Fruit fly (Drosophila melanogaster) whole organism, pupa: ENCODE data around the gene CG7492.

Source experiments
- CG10348 ChIP-seq: fragments of 200-800 bp; sonication (Bioruptor generic); IDR thresholded peaks from 2 replicates; pipeline ENCODE4 v1.3.6; 2022; ENCODE audit warnings: missing biosample characterization, missing genetic modification characterization
- CG12605 ChIP-seq: fragments of 200-800 bp; sonication (Bioruptor generic); IDR thresholded peaks from 2 replicates; pipeline ENCODE4 v1.3.6; 2022; ENCODE audit warnings: missing biosample characterization, missing genetic modification characterization
- CG13204 ChIP-seq: fragments of 200-800 bp; sonication (Bioruptor generic); optimal IDR thresholded peaks from 2 replicates; lab custom pipeline; 2018; ENCODE audit warnings: missing biosample characterization, mild to moderate bottlenecking, missing genetic modification characterization, moderate library complexity
- CG14655 ChIP-seq: fragments of 200-800 bp; sonication (Bioruptor generic); optimal IDR thresholded peaks from 3 replicates; lab custom pipeline; 2017; ENCODE audit warnings: mild to moderate bottlenecking, missing biosample characterization, missing genetic modification reagents, missing genetic modification characterization
- CG15710 ChIP-seq: fragments of 200-800 bp; sonication (Bioruptor generic); optimal IDR thresholded peaks from 2 replicates; lab custom pipeline; 2018; ENCODE audit warnings: missing biosample characterization, mild to moderate bottlenecking, missing genetic modification characterization, moderate library complexity
- CG17806 ChIP-seq: fragments of 200-800 bp; sonication (Bioruptor generic); optimal IDR thresholded peaks from 2 replicates; lab custom pipeline; 2018; ENCODE audit warnings: missing biosample characterization, mild to moderate bottlenecking, missing genetic modification characterization, moderate library complexity
- CG32121 ChIP-seq: fragments of 200-800 bp; sonication (Bioruptor generic); IDR thresholded peaks from 2 replicates; pipeline ENCODE4 v1.3.6; 2022; ENCODE audit warnings: missing biosample characterization, missing genetic modification characterization
- CG34367 ChIP-seq: fragments of 200-800 bp; sonication (Bioruptor generic); optimal IDR thresholded peaks from 2 replicates; lab custom pipeline; 2018; ENCODE audit warnings: missing biosample characterization, mild to moderate bottlenecking, missing genetic modification characterization
- CG4496 ChIP-seq: fragments of 200-800 bp; sonication (Bioruptor generic); IDR thresholded peaks from 3 replicates; pipeline ENCODE4 v1.3.6; 2022; ENCODE audit warnings: missing biosample characterization, missing genetic modification characterization
- CG8159 ChIP-seq: fragments of 200-800 bp; sonication (Bioruptor generic); optimal IDR thresholded peaks from 3 replicates; lab custom pipeline; 2018; ENCODE audit warnings: missing biosample characterization, mild to moderate bottlenecking, missing genetic modification characterization, moderate library complexity
- CG8301 ChIP-seq: fragments of 200-800 bp; sonication (Bioruptor generic); optimal IDR thresholded peaks from 2 replicates; lab custom pipeline; 2018; ENCODE audit warnings: missing biosample characterization, mild to moderate bottlenecking, missing genetic modification characterization
- CG9948 ChIP-seq: fragments of 200-800 bp; sonication (Bioruptor generic); optimal IDR thresholded peaks from 2 replicates; lab custom pipeline; 2018; ENCODE audit warnings: missing biosample characterization, mild to moderate bottlenecking, missing genetic modification characterization, moderate library complexity
- D1 ChIP-seq: fragments of 200-800 bp; sonication (Bioruptor generic); optimal IDR thresholded peaks from 2 replicates; lab custom pipeline; 2018; ENCODE audit warnings: missing biosample characterization, mild to moderate bottlenecking, missing genetic modification characterization, moderate library complexity
- EcR ChIP-seq: fragments of 200-800 bp; sonication (Bioruptor generic); optimal IDR thresholded peaks from 3 replicates; lab custom pipeline; 2019; ENCODE audit warnings: missing biosample characterization, missing genetic modification characterization, mild to moderate bottlenecking, moderate library complexity, missing genetic modification reagents
- Ets98B ChIP-seq: fragments of 200-800 bp; sonication (Bioruptor generic); IDR thresholded peaks from 2 replicates; pipeline ENCODE4 v1.3.6; 2022; ENCODE audit warnings: missing biosample characterization, missing genetic modification characterization
- Pif1A ChIP-seq: fragments of 200-800 bp; sonication (Bioruptor generic); optimal IDR thresholded peaks from 3 replicates; lab custom pipeline; 2016; ENCODE audit warnings: missing biosample characterization, missing genetic modification characterization
- Pif1B ChIP-seq: fragments of 200-800 bp; sonication (Bioruptor generic); optimal IDR thresholded peaks from 3 replicates; lab custom pipeline; 2016; ENCODE audit warnings: missing biosample characterization, missing genetic modification characterization
- Snoo ChIP-seq: fragments of 200-800 bp; sonication (Bioruptor generic); optimal IDR thresholded peaks from 3 replicates; lab custom pipeline; 2017; ENCODE audit warnings: missing biosample characterization, mild to moderate bottlenecking, missing genetic modification characterization, inconsistent platforms
- fd96Ca ChIP-seq: fragments of 200-800 bp; sonication (Bioruptor generic); IDR thresholded peaks from 3 replicates; pipeline ENCODE4 v1.3.6; 2022; ENCODE audit warnings: missing biosample characterization, missing genetic modification characterization
- gl ChIP-seq: fragments of 200-800 bp; sonication (Bioruptor generic); optimal IDR thresholded peaks from 2 replicates; lab custom pipeline; 2018; ENCODE audit warnings: missing biosample characterization, mild to moderate bottlenecking, missing genetic modification characterization
- rn ChIP-seq: fragments of 200-800 bp; sonication (Bioruptor generic); IDR thresholded peaks from 2 replicates; pipeline ENCODE4 v1.3.6; 2022; ENCODE audit warnings: missing biosample characterization, missing genetic modification characterization

Gene CG7492

DNA sequence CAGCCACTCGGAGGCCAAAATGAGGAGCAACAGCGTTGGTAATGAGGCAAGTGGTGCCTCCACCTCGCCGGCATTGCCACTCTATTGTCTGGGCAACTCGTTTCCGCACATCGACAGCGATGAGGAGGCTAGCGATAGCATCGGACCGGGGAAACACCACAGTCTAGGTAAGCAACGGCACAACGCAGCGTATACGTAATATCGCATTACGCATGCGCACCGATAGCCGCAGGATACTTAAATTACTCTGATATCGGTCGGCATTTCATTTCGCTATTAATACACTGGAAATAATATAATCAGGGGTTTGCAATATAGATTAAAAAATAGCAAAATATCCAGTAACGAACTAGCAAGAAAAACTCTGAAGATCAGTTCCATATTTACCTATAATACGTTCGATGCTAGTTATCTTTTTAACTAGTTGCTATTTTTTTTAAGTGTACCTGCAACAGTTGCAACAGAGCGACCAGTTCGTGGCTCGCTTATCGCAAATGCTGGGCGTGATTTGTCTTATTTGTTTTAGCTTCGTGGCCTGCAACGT, 37.0 kb downstream of the CG7492 start:
- TF ChIP-seq EcR (GFP tag; lab: Kevin White, UChicago) (no peak), CG34367 (tag; lab: Kevin White, UChicago) (no peak), Pif1A (peak; percentile 40), CG9948 (no peak), gl (tag; lab: Kevin White, UChicago) (no peak), CG8159 (peak; percentile 0), CG15710 (tag; lab: Kevin White, UChicago) (no peak), Pif1B (GFP tag; lab: Kevin White, UChicago) (no peak), rn (GFP tag; lab: Robert Waterston, UW) (no peak; the same call in 1 of the 2 replicates), CG8301 (tag; lab: Kevin White, UChicago) (peak; percentile 60), fd96Ca (GFP tag; lab: Robert Waterston, UW) (peak; percentile 78), CG13204 (GFP tag; lab: Kevin White, UChicago) (no peak), CG10348 (GFP tag; lab: Robert Waterston, UW) (no peak), D1 (tag; lab: Kevin White, UChicago) (no peak), Snoo (no peak), CG17806 (tag; lab: Kevin White, UChicago) (peak; percentile 16), CG12605 (peak; percentile 73), CG4496 (GFP tag; lab: Robert Waterston, UW) (peak; percentile 80), CG32121 (GFP tag; lab: Robert Waterston, UW) (peak; percentile 86), Ets98B (peak; percentile 53), CG14655 (GFP tag; lab: Kevin White, UChicago) (peak; percentile 56)
- TF ChIP-seq, all 21 proteins: peak for 10

DNA sequence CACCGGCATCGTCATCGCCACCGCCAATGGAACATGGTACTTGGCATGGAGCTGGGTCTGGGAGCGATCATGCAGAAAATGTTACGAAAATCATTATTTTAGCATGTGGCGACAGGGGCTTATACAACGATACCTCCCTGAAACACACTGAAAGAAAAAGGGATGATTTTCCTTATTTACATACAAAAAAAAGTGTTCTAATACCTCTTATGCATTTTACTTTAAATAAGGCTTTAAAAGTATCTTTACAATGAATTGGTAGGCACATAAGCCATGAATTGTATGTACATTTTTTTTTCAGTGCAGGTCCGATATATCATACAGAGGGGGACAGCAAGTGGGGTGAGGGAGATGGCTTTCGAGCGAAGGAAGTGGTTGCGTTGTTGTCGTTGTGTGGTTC, 40.3 kb downstream of the CG7492 start:
- TF ChIP-seq CG34367 (tag; lab: Kevin White, UChicago) (peak; percentile 46), Ets98B (peak; percentile 35; the same call in 1 of the 2 replicates), CG12605 (0 out of 2 replicates have a peak, but pooled peaks have one; percentile 38), CG15710 (tag; lab: Kevin White, UChicago) (peak; percentile 63), Snoo (peak; percentile 56), Pif1A (peak; percentile 68), D1 (tag; lab: Kevin White, UChicago) (no peak), CG10348 (GFP tag; lab: Robert Waterston, UW) (0 out of 2 replicates have a peak, but pooled peaks have one; percentile 11), CG4496 (GFP tag; lab: Robert Waterston, UW) (peak; percentile 70; the same call in 2 of the 3 replicates), CG8301 (tag; lab: Kevin White, UChicago) (peak; percentile 57), CG32121 (GFP tag; lab: Robert Waterston, UW) (0 out of 2 replicates have a peak, but pooled peaks have one; percentile 35), CG9948 (peak; percentile 73), Pif1B (GFP tag; lab: Kevin White, UChicago) (peak; percentile 49), CG17806 (tag; lab: Kevin White, UChicago) (peak; percentile 75), CG14655 (GFP tag; lab: Kevin White, UChicago) (peak; percentile 55), fd96Ca (GFP tag; lab: Robert Waterston, UW) (no peak), rn (GFP tag; lab: Robert Waterston, UW) (no peak), EcR (GFP tag; lab: Kevin White, UChicago) (no peak), gl (tag; lab: Kevin White, UChicago) (peak; percentile 22), CG13204 (GFP tag; lab: Kevin White, UChicago) (peak; percentile 19), CG8159 (peak; percentile 75)

DNA sequence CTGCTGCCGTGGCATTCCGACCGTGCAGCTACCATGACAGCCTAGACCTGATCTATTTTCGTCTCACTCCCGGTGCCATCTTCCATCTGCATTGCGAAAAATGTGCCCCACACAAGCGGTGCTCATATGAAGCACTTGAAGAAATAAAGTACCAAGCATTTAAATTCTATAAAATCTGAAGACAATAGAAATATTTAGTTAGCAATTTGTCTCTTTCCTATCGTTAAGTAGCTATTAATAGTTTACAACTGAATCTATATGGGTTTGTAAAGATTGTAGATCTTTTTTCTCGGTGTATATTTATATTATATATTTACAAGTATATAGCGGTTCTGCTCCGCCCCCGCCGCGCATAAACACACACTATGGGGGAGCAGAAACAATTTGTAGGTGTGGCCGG, 43.3 kb downstream of the CG7492 start:
- TF ChIP-seq CG15710 (tag; lab: Kevin White, UChicago) = peak; percentile 62
- peak; percentile 59 for TF ChIP-seq CG34367 (tag; lab: Kevin White, UChicago)
- peak; percentile 65 for TF ChIP-seq Pif1A
- TF ChIP-seq CG13204 (GFP tag; lab: Kevin White, UChicago) = no peak
- TF ChIP-seq CG8301 (tag; lab: Kevin White, UChicago) = peak; percentile 83
- TF ChIP-seq CG10348 (GFP tag; lab: Robert Waterston, UW) = no peak
- TF ChIP-seq CG4496 (GFP tag; lab: Robert Waterston, UW) = peak; percentile 88
- TF ChIP-seq CG8159 = peak; percentile 54
- peak; percentile 65; the same call in 2 of the 3 replicates for TF ChIP-seq fd96Ca (GFP tag; lab: Robert Waterston, UW)
- no peak for TF ChIP-seq gl (tag; lab: Kevin White, UChicago)
- TF ChIP-seq EcR (GFP tag; lab: Kevin White, UChicago) = no peak
- peak; percentile 87 for TF ChIP-seq CG14655 (GFP tag; lab: Kevin White, UChicago)
- TF ChIP-seq CG9948 = peak; percentile 73
- peak; percentile 86 for TF ChIP-seq Ets98B
- peak; percentile 76 for TF ChIP-seq CG17806 (tag; lab: Kevin White, UChicago)
- peak; percentile 86 for TF ChIP-seq CG32121 (GFP tag; lab: Robert Waterston, UW)
- TF ChIP-seq CG12605 = 0 out of 2 replicates have a peak, but pooled peaks have one; percentile 22
- TF ChIP-seq D1 (tag; lab: Kevin White, UChicago) = no peak
- peak; percentile 1 for TF ChIP-seq Snoo
- peak; percentile 69; the same call in 1 of the 2 replicates for TF ChIP-seq rn (GFP tag; lab: Robert Waterston, UW)
- TF ChIP-seq Pif1B (GFP tag; lab: Kevin White, UChicago) = peak; percentile 60

DNA sequence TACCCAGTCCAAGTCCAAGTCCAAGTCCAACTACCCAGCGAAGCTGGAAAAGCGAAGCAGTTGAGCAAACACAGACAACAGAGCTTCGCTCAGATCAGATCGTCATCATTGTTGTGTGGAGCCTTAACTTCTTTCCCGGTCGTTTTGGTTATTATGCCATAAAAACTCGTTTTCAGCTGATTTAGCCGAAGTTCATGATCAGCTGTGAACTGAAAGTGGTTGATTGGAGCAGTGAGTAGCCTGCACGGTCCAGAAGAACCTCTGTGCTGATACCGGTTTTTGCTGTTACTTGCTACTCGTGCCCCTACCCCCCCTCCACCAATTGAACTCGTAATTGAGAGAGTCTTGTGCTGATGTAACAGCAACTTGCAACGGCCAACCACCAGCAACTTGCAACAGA, 44.0 kb downstream of the CG7492 start:
- TF ChIP-seq CG8301 (tag; lab: Kevin White, UChicago) = no peak
- TF ChIP-seq fd96Ca (GFP tag; lab: Robert Waterston, UW) = no peak
- TF ChIP-seq CG13204 (GFP tag; lab: Kevin White, UChicago) = no peak
- TF ChIP-seq EcR (GFP tag; lab: Kevin White, UChicago) = peak; percentile 75
- TF ChIP-seq CG34367 (tag; lab: Kevin White, UChicago) = no peak
- TF ChIP-seq CG17806 (tag; lab: Kevin White, UChicago) = no peak
- TF ChIP-seq CG4496 (GFP tag; lab: Robert Waterston, UW) = no peak
- no peak for TF ChIP-seq rn (GFP tag; lab: Robert Waterston, UW)
- TF ChIP-seq, all 21 proteins: peak for 1
